Fruit fly (Drosophila melanogaster) whole organism: ENCODE measurements around the gene Sec13.

Experiments used
- Dll ChIP-seq: fragments of >200 bp; optimal IDR thresholded peaks from 2 replicates; lab custom pipeline; 2017
- EcR ChIP-seq, 2 experiments: fragments of >200 bp; optimal IDR thresholded peaks; 2 replicates each; lab custom pipeline; 2017; ENCODE audit warnings: missing biosample characterization in 2 of 2, missing genetic modification characterization in 2 of 2, missing genetic modification reagents in 2 of 2
- pan ChIP-seq: fragments of >200 bp; optimal IDR thresholded peaks from 2 replicates; lab custom pipeline; 2017
- psq ChIP-seq: fragments of >200 bp; optimal IDR thresholded peaks from 2 replicates; lab custom pipeline; 2017
- usp ChIP-seq: fragments of >200 bp; optimal IDR thresholded peaks from 2 replicates; lab custom pipeline; 2017; ENCODE audit warnings: missing biosample characterization, missing genetic modification characterization, mixed read lengths

DNA sequence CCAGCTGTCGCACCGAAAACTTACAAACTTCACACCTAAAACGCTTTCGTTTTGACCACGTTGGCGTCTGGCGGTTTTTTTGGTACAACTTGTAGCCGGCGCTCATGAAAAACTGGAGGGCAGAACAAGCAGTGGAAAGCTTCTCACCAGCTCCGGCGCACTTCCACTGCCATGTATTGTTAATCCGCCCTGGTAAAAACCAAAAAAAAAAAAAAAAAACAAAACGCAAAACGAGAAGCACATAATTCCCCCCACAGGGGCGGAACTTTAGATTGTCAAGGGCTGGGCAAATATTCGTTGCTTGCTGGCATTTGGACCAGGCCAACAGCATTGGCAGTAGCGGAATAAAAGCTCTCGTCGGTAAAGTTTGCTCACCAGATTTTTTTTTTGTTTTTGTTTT lies 18.2 kb downstream of the Sec13 start:
- no peak for TF ChIP-seq usp (GFP tag; lab: Kevin White, UChicago)
- no peak for TF ChIP-seq EcR (GFP tag; optimal IDR thresholded peaks at IDR 0.05; lab: Kevin White, UChicago)
- TF ChIP-seq psq, result no peak
- no peak for TF ChIP-seq Dll (lab: Kevin White, UChicago)
- TF ChIP-seq pan (lab: Kevin White, UChicago), result no peak
